Worm (Caenorhabditis elegans) whole organism, L1 larva: Measurements from ENCODE around the gene K06G5.1.

Experiments
- ama-1 ChIP-seq: fragments of 150-350 bp; optimal IDR thresholded peaks from 2 replicates; lab custom pipeline; 2014
- efl-1 ChIP-seq, 4 experiments: fragments of 150-350 bp; optimal IDR thresholded peaks in 3 of 4; peaks in 1 of 4; 1 replicate in 1 of 4; 2 replicates in 3 of 4; lab custom pipeline; 2014; ENCODE audit warnings: missing biosample characterization in 2 of 4, missing genetic modification characterization in 2 of 4, missing genetic modification reagents in 2 of 4
- egl-13 ChIP-seq: sonication (generic microtip); optimal IDR thresholded peaks from 2 replicates; lab custom pipeline; 2016; ENCODE audit warnings: missing genotype, missing genetic modification reagents, missing genetic modification characterization, missing compliant biosample characterization
- elt-3 ChIP-seq, 6 experiments: fragments of 150-350 bp in 1 of 6; sonication (generic microtip); optimal IDR thresholded peaks; 2 replicates each; lab custom pipeline; 2017 to 2018; ENCODE audit warnings: missing biosample characterization in 6 of 6, missing genetic modification characterization in 6 of 6, inconsistent platforms in 1 of 6
- mep-1 ChIP-seq: fragments of 150-350 bp; optimal IDR thresholded peaks from 2 replicates; lab custom pipeline; 2014; ENCODE audit warnings: missing biosample characterization, missing genetic modification characterization
- nhr-12 ChIP-seq: sonication (generic microtip); optimal IDR thresholded peaks from 2 replicates; lab custom pipeline; 2017; ENCODE audit warnings: missing biosample characterization, missing genetic modification characterization
- skn-1 ChIP-seq: fragments of 150-350 bp; optimal IDR thresholded peaks from 2 replicates; lab custom pipeline; 2014; ENCODE audit warnings: missing biosample characterization, missing genetic modification characterization
- unc-62 ChIP-seq: fragments of 150-350 bp; optimal IDR thresholded peaks from 2 replicates; lab custom pipeline; 2014; ENCODE audit warnings: missing biosample characterization, missing genetic modification reagents, missing genetic modification characterization

ce11 chrX:14223156-14223555 lies 8.4 kb downstream of the K06G5.1 start, which contains the start of gene K06G5.3:
- TF ChIP-seq nhr-12 (tag; lab: Kevin White, UChicago) = no peak
- TF ChIP-seq elt-3 (tag; optimal IDR thresholded peaks at IDR 0.05; lab: Kevin White, UChicago) = no peak
- no peak for TF ChIP-seq ama-1
- no peak for TF ChIP-seq mep-1 (tag; lab: Kevin White, UChicago)
- TF ChIP-seq unc-62 (GFP tag; lab: Kevin White, UChicago) = no peak
- no peak for TF ChIP-seq egl-13 (tag; lab: Kevin White, UChicago)
- no peak for TF ChIP-seq efl-1 (optimal IDR thresholded peaks at IDR 0.05; lab: Kevin White, UChicago)
- TF ChIP-seq efl-1 (GFP tag; optimal IDR thresholded peaks at IDR 0.05 in 1 of 2; lab: Kevin White, UChicago) = no peak
- TF ChIP-seq skn-1 (tag; lab: Kevin White, UChicago) = no peak
